Fruit fly (Drosophila melanogaster) whole organism, wandering third instar larva: ENCODE data around the gene wts.

ENCODE experiments used
- Abd-B ChIP-seq: fragments of >200 bp; optimal IDR thresholded peaks from 2 replicates; lab custom pipeline; 2017; ENCODE audit warnings: missing biosample characterization, missing genetic modification characterization
- CG32264 ChIP-seq: fragments of 200-800 bp; sonication (Bioruptor generic); optimal IDR thresholded peaks from 2 replicates; lab custom pipeline; 2016; ENCODE audit warnings: missing biosample characterization, missing genetic modification characterization
- CG9705 ChIP-seq: fragments of 200-800 bp; sonication (Bioruptor generic); optimal IDR thresholded peaks from 2 replicates; lab custom pipeline; 2018; ENCODE audit warnings: missing biosample characterization, mild to moderate bottlenecking, missing genetic modification characterization
- CrebA ChIP-seq: fragments of 200-800 bp; sonication (Bioruptor generic); optimal IDR thresholded peaks from 2 replicates; lab custom pipeline; 2016; ENCODE audit warnings: missing biosample characterization, mild to moderate bottlenecking, missing genetic modification characterization, borderline replicate concordance
- Dfd ChIP-seq: fragments of >200 bp; optimal IDR thresholded peaks from 2 replicates; lab custom pipeline; 2017; ENCODE audit warnings: missing biosample characterization, missing genetic modification characterization
- Dif ChIP-seq: fragments of 200-275, 200-300 bp; sonication (Bioruptor generic); optimal IDR thresholded peaks from 2 replicates; lab custom pipeline; 2018; ENCODE audit warnings: missing biosample characterization, missing genetic modification characterization; ENCODE audit not compliant: partially characterized antibody
- GATAd ChIP-seq: sonication (Bioruptor generic); optimal IDR thresholded peaks from 2 replicates; lab custom pipeline; 2016; ENCODE audit warnings: missing biosample characterization, missing genetic modification characterization
- HLH106 ChIP-seq: fragments of 200-800 bp; optimal IDR thresholded peaks from 3 replicates; lab custom pipeline; 2019; ENCODE audit warnings: missing biosample characterization, mild to moderate bottlenecking, missing genetic modification characterization, moderate library complexity
- Hnf4 ChIP-seq: fragments of 200-800 bp; sonication (Bioruptor generic); optimal IDR thresholded peaks from 2 replicates; lab custom pipeline; 2016; ENCODE audit warnings: missing biosample characterization, mild to moderate bottlenecking, missing genetic modification characterization
- Hr78 ChIP-seq: fragments of >200 bp; optimal IDR thresholded peaks from 2 replicates; lab custom pipeline; 2017; ENCODE audit warnings: missing biosample characterization, missing genetic modification characterization
- Hr83 ChIP-seq: fragments of 200-300 bp; sonication (Bioruptor generic); optimal IDR thresholded peaks from 2 replicates; lab custom pipeline; 2016; ENCODE audit warnings: missing biosample characterization, mild to moderate bottlenecking, missing genetic modification characterization, moderate library complexity; ENCODE audit not compliant: poor library complexity, severe bottlenecking
- Mio ChIP-seq: sonication (Bioruptor generic); optimal IDR thresholded peaks from 2 replicates; lab custom pipeline; 2016; ENCODE audit warnings: missing biosample characterization, missing genetic modification characterization
- Myc ChIP-seq: fragments of >200 bp; optimal IDR thresholded peaks from 2 replicates; lab custom pipeline; 2017
- N ChIP-seq: fragments of >200 bp; optimal IDR thresholded peaks from 2 replicates; lab custom pipeline; 2018; ENCODE audit warnings: missing biosample characterization, missing external identifiers, missing genetic modification characterization
- OdsH ChIP-seq: fragments of 200-800 bp; sonication (Bioruptor generic); optimal IDR thresholded peaks from 2 replicates; lab custom pipeline; 2016; ENCODE audit warnings: missing biosample characterization, mild to moderate bottlenecking, missing genetic modification characterization
- Rel ChIP-seq, 2 experiments: fragments of 200-800 bp; sonication (Bioruptor generic) in 1 of 2; optimal IDR thresholded peaks; 2 replicates in 1 of 2; 3 replicates in 1 of 2; lab custom pipeline; 2016 to 2019; ENCODE audit warnings: mild to moderate bottlenecking in 2 of 2, missing biosample characterization in 2 of 2, missing genetic modification characterization in 2 of 2, moderate library complexity in 1 of 2
- Sp1 ChIP-seq: fragments of 200-800 bp; sonication (Bioruptor generic); optimal IDR thresholded peaks from 3 replicates; lab custom pipeline; 2019; ENCODE audit warnings: missing biosample characterization, mild to moderate bottlenecking, missing genetic modification characterization, moderate library complexity
- Vsx2 ChIP-seq: fragments of 200-300, 225-300 bp; sonication (Bioruptor generic); optimal IDR thresholded peaks from 2 replicates; lab custom pipeline; 2018; ENCODE audit warnings: missing biosample characterization, missing genetic modification characterization; ENCODE audit not compliant: partially characterized antibody
- br ChIP-seq: fragments of 200-800 bp; sonication (Bioruptor generic); optimal IDR thresholded peaks from 2 replicates; lab custom pipeline; 2016; ENCODE audit warnings: missing biosample characterization, missing genetic modification characterization
- brk ChIP-seq: fragments of 200-800 bp; sonication (Bioruptor generic); optimal IDR thresholded peaks from 2 replicates; lab custom pipeline; 2016; ENCODE audit warnings: missing biosample characterization, mild to moderate bottlenecking, missing genetic modification characterization
- dl ChIP-seq, 2 experiments: fragments of 175-275, 200-275 bp in 1 of 2; fragments of 200-275 bp in 1 of 2; sonication (Bioruptor generic); optimal IDR thresholded peaks; lab custom pipeline; 2018; ENCODE audit warnings: mild to moderate bottlenecking in 2 of 2, missing biosample characterization in 2 of 2, missing genetic modification characterization in 2 of 2, moderate library complexity in 2 of 2; ENCODE audit not compliant: partially characterized antibody in 2 of 2, insufficient read depth in 1 of 2
- dmrt93B ChIP-seq: fragments of 200-800 bp; sonication (Bioruptor generic); optimal IDR thresholded peaks from 2 replicates; lab custom pipeline; 2018; ENCODE audit warnings: missing biosample characterization, mild to moderate bottlenecking, missing genetic modification characterization
- dsf ChIP-seq: sonication (Bioruptor generic); optimal IDR thresholded peaks from 2 replicates; lab custom pipeline; 2016; ENCODE audit warnings: missing biosample characterization, missing genetic modification characterization, borderline replicate concordance
- jim ChIP-seq: fragments of 175-275, 200-325 bp; sonication (Bioruptor generic); optimal IDR thresholded peaks from 2 replicates; lab custom pipeline; 2016; ENCODE audit warnings: missing biosample characterization, mild to moderate bottlenecking, missing genetic modification characterization
- lola ChIP-seq: fragments of >200 bp; optimal IDR thresholded peaks from 2 replicates; lab custom pipeline; 2017; ENCODE audit warnings: missing biosample characterization, missing genetic modification characterization
- pan ChIP-seq: fragments of >200 bp; optimal IDR thresholded peaks from 2 replicates; lab custom pipeline; 2017
- psq ChIP-seq: fragments of 200-800 bp; sonication (Bioruptor generic); optimal IDR thresholded peaks from 3 replicates; lab custom pipeline; 2017; ENCODE audit warnings: missing biosample characterization, mild to moderate bottlenecking, missing genetic modification characterization, moderate library complexity
- rgr ChIP-seq: fragments of 200-800 bp; sonication (Bioruptor generic); optimal IDR thresholded peaks from 3 replicates; lab custom pipeline; 2016; ENCODE audit warnings: missing biosample characterization, mild to moderate bottlenecking, missing genetic modification characterization
- sage ChIP-seq: fragments of 200-800 bp; sonication (Bioruptor generic); optimal IDR thresholded peaks from 2 replicates; lab custom pipeline; 2016; ENCODE audit warnings: missing biosample characterization, mild to moderate bottlenecking, missing genetic modification characterization
- sv ChIP-seq: fragments of 200-800 bp; sonication (Bioruptor generic); optimal IDR thresholded peaks from 3 replicates; lab custom pipeline; 2016; ENCODE audit warnings: missing biosample characterization, missing genetic modification characterization
- tai ChIP-seq: sonication (Bioruptor generic); optimal IDR thresholded peaks from 2 replicates; lab custom pipeline; 2016; ENCODE audit warnings: missing biosample characterization, missing genetic modification characterization
- usp ChIP-seq: fragments of >200 bp; optimal IDR thresholded peaks from 2 replicates; lab custom pipeline; 2017; ENCODE audit warnings: missing biosample characterization, missing genetic modification characterization
- woc ChIP-seq: sonication (Bioruptor generic); optimal IDR thresholded peaks from 2 replicates; lab custom pipeline; 2016; ENCODE audit warnings: missing biosample characterization, mild to moderate bottlenecking, missing genetic modification characterization

The wts gene

dm6 chr3R:30806490-30807195 is at the start of gene wts, which contains the start of gene dj-1beta:
Gene wts, minus strand, starts transcription at chr3R:30806619.
Gene dj-1beta, plus strand, starts transcription at chr3R:30807117.
- TF ChIP-seq Rel (GFP tag; optimal IDR thresholded peaks at IDR 0.05; lab: Kevin White, UChicago), result no peak
- TF ChIP-seq Rel (tag; optimal IDR thresholded peaks at IDR 0.05; lab: Kevin White, UChicago), result no peak
- TF ChIP-seq CrebA, result no peak
- TF ChIP-seq dl (GFP tag; optimal IDR thresholded peaks at IDR 0.05; lab: Kevin White, UChicago; ENCODE audit: insufficient read depth in 1 of 2, partially characterized antibody in 2 of 2), result no peak
- peak; percentile 2 for TF ChIP-seq Hr83
- no peak for TF ChIP-seq pan
- TF ChIP-seq Sp1, result no peak
- TF ChIP-seq dmrt93B (GFP tag; lab: Kevin White, UChicago), result no peak
- TF ChIP-seq HLH106 (tag; lab: Kevin White, UChicago), result no peak
- no peak for TF ChIP-seq Hr78 (GFP tag; lab: Kevin White, UChicago)
- no peak for TF ChIP-seq Myc (lab: Kevin White, UChicago)
- no peak for TF ChIP-seq GATAd (GFP tag; lab: Kevin White, UChicago)
- peak; percentile 40 for TF ChIP-seq tai
- no peak for TF ChIP-seq Vsx2
- TF ChIP-seq CG32264 (GFP tag; lab: Kevin White, UChicago), result no peak
- TF ChIP-seq Dfd (GFP tag; lab: Kevin White, UChicago), result no peak
- TF ChIP-seq brk (GFP tag; lab: Kevin White, UChicago), result peak; percentile 11
- peak; percentile 9 for TF ChIP-seq Hnf4 (GFP tag; lab: Kevin White, UChicago)
- TF ChIP-seq OdsH, result no peak
- TF ChIP-seq sage, result no peak
- no peak for TF ChIP-seq N (GFP tag; lab: Kevin White, UChicago)
- no peak for TF ChIP-seq Mio
- TF ChIP-seq sv, result no peak
- no peak for TF ChIP-seq rgr

dm6 chr3R:30855176-30855575 is 48.8 kb upstream of the wts start:
- no peak for TF ChIP-seq Hr83
- no peak for TF ChIP-seq CG32264 (GFP tag; lab: Kevin White, UChicago)
- TF ChIP-seq woc, result no peak
- TF ChIP-seq Rel (GFP tag; optimal IDR thresholded peaks at IDR 0.05; lab: Kevin White, UChicago), result no peak
- no peak for TF ChIP-seq Rel (tag; optimal IDR thresholded peaks at IDR 0.05; lab: Kevin White, UChicago)
- no peak for TF ChIP-seq N (GFP tag; lab: Kevin White, UChicago)
- TF ChIP-seq pan, result no peak
- TF ChIP-seq br (GFP tag; lab: Kevin White, UChicago), result no peak
- no peak for TF ChIP-seq dsf (GFP tag; lab: Kevin White, UChicago)
- TF ChIP-seq usp (GFP tag; lab: Kevin White, UChicago), result no peak
- no peak for TF ChIP-seq Abd-B (GFP tag; lab: Kevin White, UChicago)
- TF ChIP-seq Dif, result no peak
- no peak for TF ChIP-seq Mio
- TF ChIP-seq tai, result no peak
- no peak for TF ChIP-seq psq (GFP tag; lab: Kevin White, UChicago)

dm6 chr3R:30851843-30852365 is 45.5 kb upstream of the wts start, which contains the start of gene tll:
Gene tll, plus strand, starts transcription at chr3R:30852315.
- no peak for TF ChIP-seq CG9705 (GFP tag; lab: Kevin White, UChicago)
- TF ChIP-seq HLH106 (tag; lab: Kevin White, UChicago), result no peak
- TF ChIP-seq, all 38 proteins: peak for 0

dm6 chr3R:30850460-30850859 is 44.0 kb upstream of the wts start:
- TF ChIP-seq Sp1 (no peak), sage (no peak), dsf (GFP tag; lab: Kevin White, UChicago) (no peak), jim (GFP tag; lab: Kevin White, UChicago) (no peak), Dif (no peak), dl (GFP tag; optimal IDR thresholded peaks at IDR 0.05; lab: Kevin White, UChicago; ENCODE audit: insufficient read depth in 1 of 2, partially characterized antibody in 2 of 2) (no peak), br (GFP tag; lab: Kevin White, UChicago) (no peak), Hnf4 (GFP tag; lab: Kevin White, UChicago) (no peak), Vsx2 (no peak), psq (GFP tag; lab: Kevin White, UChicago) (no peak), Mio (no peak), woc (no peak), brk (GFP tag; lab: Kevin White, UChicago) (no peak), Hr78 (GFP tag; lab: Kevin White, UChicago) (no peak), lola (GFP tag; lab: Kevin White, UChicago) (no peak), CrebA (no peak)
